Worm (Caenorhabditis elegans) whole organism, mixed stage, embryonic: ENCODE results near the gene gst-17.
A peak's percentile ranks its signal among the peaks of the same experiment; 100 is the strongest.

Source experiments
- M03D4.4 ChIP-seq: sonication (generic microtip); optimal IDR thresholded peaks from 2 replicates; lab custom pipeline; 2017; ENCODE audit warnings: mild to moderate bottlenecking, missing genetic modification characterization, missing compliant biosample characterization
- bed-3 ChIP-seq: fragments of 200-800 bp; sonication (Bioruptor generic); optimal IDR thresholded peaks from 3 replicates; lab custom pipeline; 2018; ENCODE audit warnings: mild to moderate bottlenecking, missing genetic modification characterization, moderate library complexity, missing compliant biosample characterization
- blmp-1 ChIP-seq: fragments of 150-350 bp; optimal IDR thresholded peaks from 2 replicates; lab custom pipeline; 2014; ENCODE audit warnings: missing biosample characterization, missing genetic modification characterization
- ceh-39 ChIP-seq: fragments of 150-350 bp; optimal IDR thresholded peaks from 2 replicates; lab custom pipeline; 2014; ENCODE audit warnings: missing biosample characterization, missing genetic modification characterization
- ceh-43 ChIP-seq: fragments of 200-800 bp; sonication (Bioruptor generic); optimal IDR thresholded peaks from 2 replicates; lab custom pipeline; 2018; ENCODE audit warnings: mild to moderate bottlenecking, missing genetic modification characterization, moderate library complexity, missing compliant biosample characterization
- ceh-83 ChIP-seq: fragments of 200-800 bp; sonication (Bioruptor generic); optimal IDR thresholded peaks from 2 replicates; lab custom pipeline; 2018; ENCODE audit warnings: mild to moderate bottlenecking, missing genetic modification characterization, missing compliant biosample characterization
- cnd-1 ChIP-seq: fragments of 200-800 bp; sonication (Bioruptor generic); optimal IDR thresholded peaks from 2 replicates; lab custom pipeline; 2018; ENCODE audit warnings: mild to moderate bottlenecking, missing genetic modification characterization, missing compliant biosample characterization
- elt-1 ChIP-seq: sonication (generic microtip); optimal IDR thresholded peaks from 2 replicates; lab custom pipeline; 2017; ENCODE audit warnings: missing genetic modification characterization, mild to moderate bottlenecking, missing compliant biosample characterization, antibody characterized with exemption, moderate library complexity, borderline replicate concordance; ENCODE audit not compliant: insufficient read depth
- elt-3 ChIP-seq: fragments of 150-350 bp; optimal IDR thresholded peaks from 2 replicates; lab custom pipeline; 2014; ENCODE audit warnings: missing biosample characterization, missing genetic modification characterization
- flh-1 ChIP-seq: fragments of 200-800 bp; sonication (Bioruptor generic); optimal IDR thresholded peaks from 2 replicates; lab custom pipeline; 2018; ENCODE audit warnings: mild to moderate bottlenecking, missing genetic modification characterization, moderate library complexity, missing compliant biosample characterization
- ham-2 ChIP-seq: fragments of 200-800 bp; sonication (Bioruptor generic); optimal IDR thresholded peaks from 2 replicates; lab custom pipeline; 2018; ENCODE audit warnings: mild to moderate bottlenecking, missing genetic modification characterization, missing compliant biosample characterization
- hlh-1 ChIP-seq: fragments of 150-350 bp; optimal IDR thresholded peaks from 2 replicates; lab custom pipeline; 2014; ENCODE audit warnings: missing biosample characterization, missing genetic modification reagents, missing genetic modification characterization
- lin-13 ChIP-seq: fragments of 150-350 bp; optimal IDR thresholded peaks from 2 replicates; lab custom pipeline; 2014; ENCODE audit warnings: missing biosample characterization, missing genetic modification characterization
- lin-32 ChIP-seq: fragments of 200-800 bp; sonication (Bioruptor generic); optimal IDR thresholded peaks from 2 replicates; lab custom pipeline; 2018; ENCODE audit warnings: mild to moderate bottlenecking, missing genetic modification characterization, missing compliant biosample characterization
- lsy-2 ChIP-seq: fragments of 150-350 bp; optimal IDR thresholded peaks from 2 replicates; lab custom pipeline; 2014; ENCODE audit warnings: missing biosample characterization, missing genetic modification characterization
- mab-5 ChIP-seq: fragments of 150-350 bp; optimal IDR thresholded peaks from 2 replicates; lab custom pipeline; 2014; ENCODE audit warnings: missing biosample characterization, missing genetic modification characterization
- mep-1 ChIP-seq: fragments of 150-350 bp; optimal IDR thresholded peaks from 2 replicates; lab custom pipeline; 2017; ENCODE audit warnings: missing biosample characterization, missing genetic modification reagents, missing genetic modification characterization, inconsistent platforms
- mls-2 ChIP-seq: sonication (generic microtip); optimal IDR thresholded peaks from 2 replicates; lab custom pipeline; 2016; ENCODE audit warnings: mild to moderate bottlenecking, missing genetic modification characterization, moderate library complexity, missing compliant biosample characterization
- nhr-12 ChIP-seq: fragments of 150-350 bp; optimal IDR thresholded peaks from 2 replicates; lab custom pipeline; 2014; ENCODE audit warnings: missing biosample characterization, missing genetic modification characterization
- nhr-2 ChIP-seq: fragments of 150-350 bp; optimal IDR thresholded peaks from 2 replicates; lab custom pipeline; 2014; ENCODE audit warnings: missing biosample characterization, missing genetic modification characterization
- nhr-237 ChIP-seq: fragments of 150-350 bp; optimal IDR thresholded peaks from 2 replicates; lab custom pipeline; 2014; ENCODE audit warnings: missing biosample characterization, missing genetic modification characterization
- nhr-28 ChIP-seq: fragments of 150-350 bp; optimal IDR thresholded peaks from 2 replicates; lab custom pipeline; 2014; ENCODE audit warnings: missing biosample characterization, missing genetic modification characterization
- nhr-76 ChIP-seq: sonication (generic microtip); optimal IDR thresholded peaks from 2 replicates; lab custom pipeline; 2017; ENCODE audit warnings: missing biosample characterization, missing genetic modification characterization
- pha-4 ChIP-seq: fragments of 150-350 bp; optimal IDR thresholded peaks from 2 replicates; lab custom pipeline; 2018; ENCODE audit warnings: missing biosample characterization, missing genetic modification reagents, missing genetic modification characterization
- sem-2 ChIP-seq: fragments of 200-800 bp; sonication (Bioruptor generic); optimal IDR thresholded peaks from 2 replicates; lab custom pipeline; 2018; ENCODE audit warnings: mild to moderate bottlenecking, missing genetic modification characterization, missing compliant biosample characterization
- snpc-4 ChIP-seq: fragments of 150-350 bp; optimal IDR thresholded peaks from 2 replicates; lab custom pipeline; 2014; ENCODE audit warnings: missing biosample characterization, missing genetic modification characterization
- sptf-1 ChIP-seq: sonication (generic microtip); optimal IDR thresholded peaks from 2 replicates; lab custom pipeline; 2017; ENCODE audit warnings: mild to moderate bottlenecking, missing genetic modification characterization, moderate library complexity, missing compliant biosample characterization
- tbx-8 ChIP-seq: fragments of 200-800 bp; sonication (Bioruptor generic); optimal IDR thresholded peaks from 2 replicates; lab custom pipeline; 2018; ENCODE audit warnings: mild to moderate bottlenecking, missing genetic modification characterization, moderate library complexity, missing compliant biosample characterization
- unc-120 ChIP-seq: sonication (generic microtip); optimal IDR thresholded peaks from 2 replicates; lab custom pipeline; 2017; ENCODE audit warnings: missing genetic modification characterization, missing compliant biosample characterization; ENCODE audit not compliant: poor library complexity, severe bottlenecking
- unc-39 ChIP-seq: fragments of 150-350 bp; optimal IDR thresholded peaks from 2 replicates; lab custom pipeline; 2014; ENCODE audit warnings: missing biosample characterization, missing genetic modification characterization
- unc-62 ChIP-seq: fragments of 150-350 bp; optimal IDR thresholded peaks from 2 replicates; lab custom pipeline; 2014; ENCODE audit warnings: missing biosample characterization, missing genetic modification reagents, missing genetic modification characterization
- zip-8 ChIP-seq: fragments of 150-350 bp; optimal IDR thresholded peaks from 2 replicates; lab custom pipeline; 2014; ENCODE audit warnings: missing biosample characterization, missing genetic modification characterization
- ztf-11 ChIP-seq: fragments of 150-350 bp; optimal IDR thresholded peaks from 2 replicates; lab custom pipeline; 2014; ENCODE audit warnings: missing biosample characterization, missing genetic modification characterization

The gst-17 gene

ce11 chrII:13614516-13614915 lies 16.1 kb downstream of the gst-17 start:
- TF ChIP-seq mls-2 (tag; lab: Kevin White, UChicago), result no peak
- no peak for TF ChIP-seq nhr-76 (tag; lab: Kevin White, UChicago)
- TF ChIP-seq sptf-1 (tag; lab: Kevin White, UChicago), result no peak
- TF ChIP-seq nhr-2 (tag; lab: Kevin White, UChicago), result no peak
- no peak for TF ChIP-seq lsy-2
- no peak for TF ChIP-seq hlh-1
- no peak for TF ChIP-seq ceh-83 (GFP tag; lab: Kevin White, UChicago)
- no peak for TF ChIP-seq blmp-1
- no peak for TF ChIP-seq flh-1 (GFP tag; lab: Kevin White, UChicago)
- TF ChIP-seq unc-120, result no peak
- no peak for TF ChIP-seq ceh-43 (GFP tag; lab: Kevin White, UChicago)
- no peak for TF ChIP-seq mep-1 (tag; lab: Kevin White, UChicago)
- TF ChIP-seq unc-39 (tag; lab: Kevin White, UChicago), result no peak
- no peak for TF ChIP-seq nhr-12 (tag; lab: Kevin White, UChicago)
- no peak for TF ChIP-seq cnd-1 (tag; lab: Kevin White, UChicago)
- no peak for TF ChIP-seq zip-8
- no peak for TF ChIP-seq lin-13

- no peak for TF ChIP-seq sptf-1 (tag; lab: Kevin White, UChicago)
- no peak for TF ChIP-seq nhr-76 (tag; lab: Kevin White, UChicago)
- TF ChIP-seq ceh-83 (GFP tag; lab: Kevin White, UChicago), result no peak
- TF ChIP-seq nhr-28 (tag; lab: Kevin White, UChicago), result no peak
- TF ChIP-seq unc-39 (tag; lab: Kevin White, UChicago), result no peak
- TF ChIP-seq nhr-12 (tag; lab: Kevin White, UChicago), result no peak
- TF ChIP-seq elt-3 (tag; lab: Kevin White, UChicago), result no peak
- TF ChIP-seq lin-13, result no peak
- TF ChIP-seq ztf-11 (tag; lab: Kevin White, UChicago), result no peak
- TF ChIP-seq lin-32 (GFP tag; lab: Kevin White, UChicago), result no peak
- no peak for TF ChIP-seq elt-1 (tag; lab: Kevin White, UChicago)
- TF ChIP-seq cnd-1 (tag; lab: Kevin White, UChicago), result no peak
- TF ChIP-seq M03D4.4 (tag; lab: Kevin White, UChicago), result no peak
- TF ChIP-seq lsy-2, result no peak
These were observed 17.5 kb downstream of the gst-17 start, which contains the start of gene gst-15 for ce11 chrII:13613096-13613495. Gene gst-15 (minus strand): TSS chrII:13613196.

ce11 chrII:13611186-13611585 lies 19.4 kb downstream of the gst-17 start, which contains the start of gene gst-24:
Gene gst-24 (minus strand): TSS chrII:13611366.
- TF ChIP-seq M03D4.4 (tag; lab: Kevin White, UChicago) (no peak), nhr-28 (tag; lab: Kevin White, UChicago) (no peak), lin-13 (no peak), bed-3 (GFP tag; lab: Kevin White, UChicago) (no peak), lin-32 (GFP tag; lab: Kevin White, UChicago) (no peak), nhr-237 (tag; lab: Kevin White, UChicago) (no peak), unc-62 (no peak), hlh-1 (no peak), pha-4 (tag; lab: Kevin White, UChicago) (no peak), tbx-8 (GFP tag; lab: Kevin White, UChicago) (no peak), snpc-4 (no peak), lsy-2 (no peak), nhr-76 (tag; lab: Kevin White, UChicago) (no peak), flh-1 (GFP tag; lab: Kevin White, UChicago) (no peak), ceh-43 (GFP tag; lab: Kevin White, UChicago) (no peak), nhr-2 (tag; lab: Kevin White, UChicago) (no peak), ceh-39 (tag; lab: Kevin White, UChicago) (no peak), mep-1 (tag; lab: Kevin White, UChicago) (no peak)

- TF ChIP-seq elt-1 (tag; lab: Kevin White, UChicago) (peak; percentile 82), nhr-237 (tag; lab: Kevin White, UChicago) (no peak), lin-32 (GFP tag; lab: Kevin White, UChicago) (no peak), unc-120 (no peak)
These were observed 20.9 kb downstream of the gst-17 start, which contains the start of gene gst-20 for ce11 chrII:13609655-13610054. Gene gst-20 (minus strand): TSS chrII:13609824.

ce11 chrII:13600904-13601303 lies 29.7 kb downstream of the gst-17 start, which contains the start of gene csp-1:
Gene csp-1 (plus strand): TSS chrII:13601204.
- TF ChIP-seq ceh-83 (GFP tag; lab: Kevin White, UChicago), result no peak
- no peak for TF ChIP-seq pha-4 (tag; lab: Kevin White, UChicago)
- TF ChIP-seq flh-1 (GFP tag; lab: Kevin White, UChicago), result no peak
- no peak for TF ChIP-seq M03D4.4 (tag; lab: Kevin White, UChicago)
- no peak for TF ChIP-seq ham-2 (GFP tag; lab: Kevin White, UChicago)
- no peak for TF ChIP-seq mls-2 (tag; lab: Kevin White, UChicago)
- no peak for TF ChIP-seq mep-1 (tag; lab: Kevin White, UChicago)
- TF ChIP-seq elt-1 (tag; lab: Kevin White, UChicago), result no peak
- no peak for TF ChIP-seq sem-2
- no peak for TF ChIP-seq unc-120
- TF ChIP-seq mab-5, result no peak
- TF ChIP-seq blmp-1, result no peak
